Fruit fly (Drosophila melanogaster) whole organism, wandering third instar larva: Measurements from ENCODE around the gene Itpr.

Experiments used
- foxo ChIP-seq, 2 experiments: fragments of 200-800 bp; sonication (Bioruptor generic); optimal IDR thresholded peaks; 2 replicates in 1 of 2; 3 replicates in 1 of 2; lab custom pipeline; 2016 to 2017; ENCODE audit warnings: missing biosample characterization in 2 of 2, missing genetic modification characterization in 2 of 2
- lola ChIP-seq: fragments of >200 bp; optimal IDR thresholded peaks from 2 replicates; lab custom pipeline; 2017; ENCODE audit warnings: missing biosample characterization, missing genetic modification characterization
- sv ChIP-seq: fragments of 200-800 bp; sonication (Bioruptor generic); optimal IDR thresholded peaks from 3 replicates; lab custom pipeline; 2016; ENCODE audit warnings: missing biosample characterization, missing genetic modification characterization
- woc ChIP-seq: sonication (Bioruptor generic); optimal IDR thresholded peaks from 2 replicates; lab custom pipeline; 2016; ENCODE audit warnings: missing biosample characterization, mild to moderate bottlenecking, missing genetic modification characterization

dm6 chr3R:5517876-5518211 lies 927 bp downstream of the Itpr start:
- TF ChIP-seq lola (GFP tag; lab: Kevin White, UChicago) (no peak), sv (GFP tag; lab: Kevin White, UChicago) (no peak), woc (no peak), foxo (GFP tag; optimal IDR thresholded peaks at IDR 0.05; lab: Kevin White, UChicago) (no peak)
